Fruit fly (Drosophila melanogaster): Measurements from ENCODE around the gene CG15357.
A peak's percentile ranks its signal among the peaks of the same experiment; 100 is the strongest.

CG15357 gene

dm6 chr2L:1916461-1916860 lies 29.0 kb downstream of the CG15357 start (continued):
- no peak for TF ChIP-seq trem (tag; optimal IDR thresholded peaks at IDR 0.05)
- TF ChIP-seq knrl (GFP tag; IDR thresholded peaks at IDR 0.05; ENCODE audit: partially characterized antibody) = no peak
- TF ChIP-seq bab2 (GFP tag; optimal IDR thresholded peaks at IDR 0.05) = no peak
- TF ChIP-seq CG2875 (GFP tag; optimal IDR thresholded peaks at IDR 0.05) = peak; percentile 8
- no peak for TF ChIP-seq bigmax (GFP tag; optimal IDR thresholded peaks at IDR 0.05)
- TF ChIP-seq pzg (GFP tag; optimal IDR thresholded peaks at IDR 0.05) = no peak
- TF ChIP-seq Oli (tag; optimal IDR thresholded peaks at IDR 0.05) = peak; percentile 50
- no peak for TF ChIP-seq sens-2 (GFP tag; IDR thresholded peaks at IDR 0.05)
- TF ChIP-seq CG3838 (GFP tag; optimal IDR thresholded peaks at IDR 0.05) = no peak
- no peak for TF ChIP-seq pb (GFP tag; optimal IDR thresholded peaks at IDR 0.05)
- TF ChIP-seq Asciz (GFP tag; optimal IDR thresholded peaks at IDR 0.05) = peak; percentile 45
- TF ChIP-seq CG10543 (GFP tag; optimal IDR thresholded peaks at IDR 0.05) = no peak
- peak; percentile 73 for TF ChIP-seq sisA (GFP tag; IDR thresholded peaks at IDR 0.05)
- TF ChIP-seq CG9932 (GFP tag; IDR thresholded peaks at IDR 0.05) = no peak
- TF ChIP-seq Sry-δ (GFP tag; optimal IDR thresholded peaks at IDR 0.05) = no peak
- no peak for TF ChIP-seq nom (GFP tag; optimal IDR thresholded peaks at IDR 0.05)
- TF ChIP-seq Ravus (GFP tag; IDR thresholded peaks at IDR 0.05) = 0 out of 2 replicates have a peak, but pooled peaks have one; percentile 18
- TF ChIP-seq so (GFP tag; IDR thresholded peaks at IDR 0.05) = no peak; the same call in 2 of the 3 replicates
- no peak for TF ChIP-seq cwo (GFP tag; optimal IDR thresholded peaks at IDR 0.05)
- TF ChIP-seq Hand (GFP tag; optimal IDR thresholded peaks at IDR 0.05) = no peak
- TF ChIP-seq Hmx (GFP tag; optimal IDR thresholded peaks at IDR 0.05) = no peak
- TF ChIP-seq CG32772 (GFP tag; IDR thresholded peaks at IDR 0.05) = peak; percentile 68
- peak; percentile 38 for TF ChIP-seq CG17829 (tag; optimal IDR thresholded peaks at IDR 0.05)
- no peak for TF ChIP-seq CG3847 (GFP tag; IDR thresholded peaks at IDR 0.05)
- peak; percentile 16 for TF ChIP-seq CG1529 (GFP tag; optimal IDR thresholded peaks at IDR 0.05)
- peak; percentile 36 for TF ChIP-seq wor (GFP tag; IDR thresholded peaks at IDR 0.05)
- no peak for TF ChIP-seq sima (GFP tag; optimal IDR thresholded peaks at IDR 0.05)
- TF ChIP-seq CG9727 (GFP tag; optimal IDR thresholded peaks at IDR 0.05) = no peak
- 0 out of 2 replicates have a peak, but pooled peaks have one; percentile 48 for TF ChIP-seq seq (GFP tag; IDR thresholded peaks at IDR 0.05)
- no peak for TF ChIP-seq tna (GFP tag; IDR thresholded peaks at IDR 0.05; ENCODE audit: partially characterized antibody)
- TF ChIP-seq luna (GFP tag; optimal IDR thresholded peaks at IDR 0.05) = no peak
- no peak for TF ChIP-seq zf30C (GFP tag; optimal IDR thresholded peaks at IDR 0.05)
- no peak for TF ChIP-seq gro (GFP tag; optimal IDR thresholded peaks at IDR 0.05)
- TF ChIP-seq CG11560 (tag; IDR thresholded peaks at IDR 0.05) = no peak
- no peak for TF ChIP-seq twi (tag; optimal IDR thresholded peaks at IDR 0.05)
- TF ChIP-seq Dbx (GFP tag; IDR thresholded peaks at IDR 0.05) = no peak
- 0 out of 2 replicates have a peak, but pooled peaks have one; percentile 17 for TF ChIP-seq CG11247 (GFP tag; IDR thresholded peaks at IDR 0.05)
- peak; percentile 8 for TF ChIP-seq CG10654 (GFP tag; optimal IDR thresholded peaks at IDR 0.05)
- no peak for TF ChIP-seq CG8290 (GFP tag; optimal IDR thresholded peaks at IDR 0.05)
- peak in 1 of 2 experiments; percentile 26 for TF ChIP-seq CG8290 (tag; optimal IDR thresholded peaks at IDR 0.05)
- TF ChIP-seq CG12219 (GFP tag; optimal IDR thresholded peaks at IDR 0.05) = peak; percentile 19
- no peak for TF ChIP-seq abd-A (tag; optimal IDR thresholded peaks at IDR 0.05)
- TF ChIP-seq rib (GFP tag; IDR thresholded peaks at IDR 0.05) = no peak
- TF ChIP-seq Max (GFP tag; optimal IDR thresholded peaks at IDR 0.05) = no peak
- TF ChIP-seq ap (GFP tag; IDR thresholded peaks at IDR 0.05) = peak; percentile 58
- TF ChIP-seq NC2β (GFP tag; optimal IDR thresholded peaks at IDR 0.05) = no peak
- TF ChIP-seq Optix (GFP tag; IDR thresholded peaks at IDR 0.05) = peak; percentile 45; the same call in 1 of the 3 replicates
- TF ChIP-seq NfI (GFP tag; optimal IDR thresholded peaks at IDR 0.05) = no peak
- no peak for TF ChIP-seq CG8359 (GFP tag; optimal IDR thresholded peaks at IDR 0.05; ENCODE audit: borderline replicate concordance)
- no peak for TF ChIP-seq Aef1 (GFP tag; IDR thresholded peaks at IDR 0.05)
- no peak for TF ChIP-seq dati (GFP tag; IDR thresholded peaks at IDR 0.05)
- peak; percentile 69 for TF ChIP-seq Awh (GFP tag; IDR thresholded peaks at IDR 0.05)
